Fruit fly (Drosophila melanogaster) whole organism, embryonic: ENCODE results near the gene CG7557.
A peak's percentile ranks its signal among the peaks of the same experiment; 100 is the strongest.

Source experiments
- Ada2b ChIP-seq: fragments of 200-800 bp; sonication (Bioruptor generic); IDR thresholded peaks from 2 replicates; pipeline ENCODE4 v1.3.6; 2022; ENCODE audit warnings: missing biosample characterization, missing genetic modification characterization
- Atf-2 ChIP-seq: fragments of 200-800 bp; sonication (Bioruptor generic); optimal IDR thresholded peaks from 2 replicates; lab custom pipeline; 2016; ENCODE audit warnings: missing biosample characterization, missing genetic modification characterization
- Atf3 ChIP-seq: fragments of 200-800 bp; sonication (Bioruptor generic); optimal IDR thresholded peaks from 3 replicates; lab custom pipeline; 2016; ENCODE audit warnings: missing biosample characterization, missing genetic modification characterization
- C15 ChIP-seq: fragments of 200-800 bp; sonication (Bioruptor generic); IDR thresholded peaks from 3 replicates; pipeline ENCODE4 v1.3.6; 2022; ENCODE audit warnings: missing biosample characterization, missing genetic modification characterization
- CG11247 ChIP-seq: fragments of 200-800 bp; sonication (Bioruptor generic); IDR thresholded peaks from 2 replicates; pipeline ENCODE4 v1.3.6; 2022; ENCODE audit warnings: missing biosample characterization, missing genetic modification characterization
- CG11456 ChIP-seq: fragments of 200-800 bp; sonication (Bioruptor generic); IDR thresholded peaks from 3 replicates; pipeline ENCODE4 v1.3.6; 2022; ENCODE audit warnings: missing biosample characterization, missing genetic modification characterization
- CG12071 ChIP-seq: fragments of 200-800 bp; sonication (Bioruptor generic); optimal IDR thresholded peaks from 3 replicates; lab custom pipeline; 2018; ENCODE audit warnings: missing biosample characterization, mild to moderate bottlenecking, missing genetic modification characterization
- CG12744 ChIP-seq: fragments of 200-800 bp; sonication (Bioruptor generic); optimal IDR thresholded peaks from 2 replicates; lab custom pipeline; 2016; ENCODE audit warnings: missing biosample characterization, missing genetic modification characterization
- CG14860 ChIP-seq: fragments of 200-800 bp; sonication (Bioruptor generic); IDR thresholded peaks from 3 replicates; pipeline ENCODE4 v1.3.6; 2022; ENCODE audit warnings: missing biosample characterization, missing genetic modification characterization; ENCODE audit not compliant: partially characterized antibody
- CG15269 ChIP-seq: fragments of 200-800 bp; sonication (Bioruptor generic); optimal IDR thresholded peaks from 2 replicates; lab custom pipeline; 2018; ENCODE audit warnings: missing biosample characterization, mild to moderate bottlenecking, missing genetic modification characterization, moderate library complexity
- CG1602 ChIP-seq: fragments of 200-800 bp; sonication (Bioruptor generic); optimal IDR thresholded peaks from 3 replicates; lab custom pipeline; 2016; ENCODE audit warnings: missing biosample characterization, missing genetic modification characterization
- CG16815 ChIP-seq: fragments of 200-800 bp; sonication (Bioruptor generic); optimal IDR thresholded peaks from 3 replicates; lab custom pipeline; 2017; ENCODE audit warnings: missing biosample characterization, mild to moderate bottlenecking, missing genetic modification characterization
- CG17328 ChIP-seq: fragments of 200-800 bp; sonication (Bioruptor generic); IDR thresholded peaks from 2 replicates; pipeline ENCODE4 v1.3.6; 2022; ENCODE audit warnings: missing biosample characterization, missing genetic modification characterization
- CG17829 ChIP-seq: fragments of 200-800 bp; optimal IDR thresholded peaks from 2 replicates; lab custom pipeline; 2019; ENCODE audit warnings: missing biosample characterization, mild to moderate bottlenecking, missing genetic modification characterization, moderate library complexity
- CG1792 ChIP-seq: fragments of 200-800 bp; sonication (Bioruptor generic); optimal IDR thresholded peaks from 2 replicates; lab custom pipeline; 2016; ENCODE audit warnings: missing biosample characterization, missing genetic modification characterization
- CG2120 ChIP-seq: fragments of 200-800 bp; sonication (Bioruptor generic); optimal IDR thresholded peaks from 3 replicates; lab custom pipeline; 2016; ENCODE audit warnings: missing biosample characterization, missing genetic modification characterization
- CG2678 ChIP-seq: fragments of 200-800 bp; sonication (Bioruptor generic); optimal IDR thresholded peaks from 3 replicates; lab custom pipeline; 2019; ENCODE audit warnings: missing biosample characterization, mild to moderate bottlenecking, missing genetic modification characterization, moderate library complexity
- CG2712 ChIP-seq: fragments of 200-800 bp; optimal IDR thresholded peaks from 3 replicates; lab custom pipeline; 2019; ENCODE audit warnings: missing biosample characterization, mild to moderate bottlenecking, missing genetic modification characterization, moderate library complexity
- CG30020 ChIP-seq: fragments of 200-800 bp; optimal IDR thresholded peaks from 2 replicates; lab custom pipeline; 2019; ENCODE audit warnings: missing biosample characterization, mild to moderate bottlenecking, missing genetic modification characterization, moderate library complexity
- CG31441 ChIP-seq: fragments of 200-800 bp; sonication (Bioruptor generic); IDR thresholded peaks from 2 replicates; pipeline ENCODE4 v1.3.6; 2022; ENCODE audit warnings: missing biosample characterization, missing genetic modification characterization
- CG32532 ChIP-seq: fragments of 200-800 bp; sonication (Bioruptor generic); IDR thresholded peaks from 2 replicates; pipeline ENCODE4 v1.3.6; 2022; ENCODE audit warnings: missing biosample characterization, missing genetic modification characterization
- CG6272 ChIP-seq: fragments of 200-800 bp; sonication (Bioruptor generic); IDR thresholded peaks from 2 replicates; pipeline ENCODE4 v1.3.6; 2022; ENCODE audit warnings: missing biosample characterization, missing genetic modification characterization
- CG6654 ChIP-seq: fragments of 200-800 bp; sonication (Bioruptor generic); optimal IDR thresholded peaks from 2 replicates; lab custom pipeline; 2017; ENCODE audit warnings: missing biosample characterization, mild to moderate bottlenecking, missing genetic modification characterization
- CG6791 ChIP-seq: fragments of 200-800 bp; sonication (Bioruptor generic); IDR thresholded peaks from 3 replicates; pipeline ENCODE4 v1.3.6; 2022; ENCODE audit warnings: missing biosample characterization, missing genetic modification characterization; ENCODE audit not compliant: partially characterized antibody
- CG8765 ChIP-seq: fragments of 200-800 bp; sonication (Bioruptor generic); IDR thresholded peaks from 2 replicates; pipeline ENCODE4 v1.3.6; 2022; ENCODE audit warnings: missing biosample characterization, missing genetic modification characterization
- CoRest ChIP-seq: fragments of 200-800 bp; sonication (Bioruptor generic); optimal IDR thresholded peaks from 3 replicates; lab custom pipeline; 2018; ENCODE audit warnings: missing biosample characterization, mild to moderate bottlenecking, missing genetic modification characterization, moderate library complexity
- Deaf1 ChIP-seq: fragments of 200-800 bp; optimal IDR thresholded peaks from 3 replicates; lab custom pipeline; 2019; ENCODE audit warnings: missing biosample characterization, mild to moderate bottlenecking, missing genetic modification characterization, moderate library complexity
- Drgx ChIP-seq: fragments of 200-800 bp; sonication (Bioruptor generic); IDR thresholded peaks from 2 replicates; pipeline ENCODE4 v1.3.6; 2022; ENCODE audit warnings: missing biosample characterization, missing genetic modification characterization
- Fer3 ChIP-seq: fragments of 200-800 bp; sonication (Bioruptor generic); optimal IDR thresholded peaks from 2 replicates; lab custom pipeline; 2018; ENCODE audit warnings: missing biosample characterization, mild to moderate bottlenecking, missing genetic modification characterization, moderate library complexity
- H15 ChIP-seq: fragments of 200-800 bp; sonication (Bioruptor generic); IDR thresholded peaks from 3 replicates; pipeline ENCODE4 v1.3.6; 2022; ENCODE audit warnings: missing biosample characterization, missing genetic modification characterization
- HLH54F ChIP-seq: fragments of 200-800 bp; sonication (Bioruptor generic); optimal IDR thresholded peaks from 3 replicates; lab custom pipeline; 2016; ENCODE audit warnings: missing biosample characterization, missing genetic modification characterization
- Hand ChIP-seq: fragments of 200-800 bp; sonication (Bioruptor generic); optimal IDR thresholded peaks from 2 replicates; lab custom pipeline; 2017; ENCODE audit warnings: mild to moderate bottlenecking, missing biosample characterization, missing genetic modification reagents, missing genetic modification characterization
- Lhr ChIP-seq: fragments of 200-800 bp; sonication (Bioruptor generic); optimal IDR thresholded peaks from 3 replicates; lab custom pipeline; 2017; ENCODE audit warnings: mild to moderate bottlenecking, missing biosample characterization, missing genetic modification reagents, missing genetic modification characterization
- MBD-R2 ChIP-seq: fragments of 200-800 bp; sonication (Bioruptor generic); IDR thresholded peaks from 2 replicates; pipeline ENCODE4 v1.3.6; 2022; ENCODE audit warnings: missing biosample characterization, missing genetic modification characterization
- MTF-1 ChIP-seq: fragments of 200-800 bp; sonication (Bioruptor generic); optimal IDR thresholded peaks from 2 replicates; lab custom pipeline; 2018; ENCODE audit warnings: missing biosample characterization, mild to moderate bottlenecking, missing genetic modification characterization, borderline replicate concordance
- Mes4 ChIP-seq: fragments of 200-800 bp; sonication (Bioruptor generic); optimal IDR thresholded peaks from 2 replicates; lab custom pipeline; 2016; ENCODE audit warnings: missing biosample characterization, missing genetic modification characterization
- Opbp ChIP-seq: fragments of 200-800 bp; sonication (Bioruptor generic); IDR thresholded peaks from 3 replicates; pipeline ENCODE4 v1.3.6; 2022; ENCODE audit warnings: missing biosample characterization, missing genetic modification characterization; ENCODE audit not compliant: partially characterized antibody
- Sry-β ChIP-seq: fragments of 200-800 bp; sonication (Bioruptor generic); optimal IDR thresholded peaks from 2 replicates; lab custom pipeline; 2018; ENCODE audit warnings: missing biosample characterization, mild to moderate bottlenecking, missing genetic modification characterization, moderate library complexity
- Stat92E ChIP-seq, 3 experiments: fragments of >200 bp in 2 of 3; fragments of 200-800 bp in 1 of 3; sonication (Bioruptor generic) in 1 of 3; optimal IDR thresholded peaks; 2 replicates each; lab custom pipeline; 2017 to 2019; ENCODE audit warnings: missing biosample characterization in 3 of 3, missing genetic modification characterization in 3 of 3, mild to moderate bottlenecking in 1 of 3, moderate library complexity in 1 of 3
- Xbp1 ChIP-seq: fragments of 200-800 bp; sonication (Bioruptor generic); optimal IDR thresholded peaks from 3 replicates; lab custom pipeline; 2016; ENCODE audit warnings: missing biosample characterization, mild to moderate bottlenecking, missing genetic modification characterization
- chm ChIP-seq: fragments of 200-800 bp; sonication (Bioruptor generic); IDR thresholded peaks from 2 replicates; pipeline ENCODE4 v1.3.6; 2022; ENCODE audit warnings: missing biosample characterization, missing genetic modification characterization
- exex ChIP-seq: fragments of 200-800 bp; sonication (Bioruptor generic); optimal IDR thresholded peaks from 4 replicates; lab custom pipeline; 2018; ENCODE audit warnings: missing biosample characterization, mild to moderate bottlenecking, missing genetic modification characterization, moderate library complexity
- gsb-n ChIP-seq: fragments of 200-800 bp; sonication (Bioruptor generic); optimal IDR thresholded peaks from 3 replicates; lab custom pipeline; 2018; ENCODE audit warnings: missing biosample characterization, mild to moderate bottlenecking, missing genetic modification characterization
- mam ChIP-seq: fragments of 200-800 bp; sonication (Bioruptor generic); optimal IDR thresholded peaks from 3 replicates; lab custom pipeline; 2016; ENCODE audit warnings: missing biosample characterization, missing genetic modification characterization
- otp ChIP-seq: fragments of 200-800 bp; sonication (Bioruptor generic); IDR thresholded peaks from 3 replicates; pipeline ENCODE4, ENCODE4 v1.3.6; 2022; ENCODE audit warnings: missing biosample characterization, missing genetic modification characterization
- pb ChIP-seq: fragments of 200-800 bp; sonication (Bioruptor generic); optimal IDR thresholded peaks from 3 replicates; lab custom pipeline; 2016; ENCODE audit warnings: missing biosample characterization, missing genetic modification characterization
- pho ChIP-seq: fragments of 200-800 bp; sonication (Bioruptor generic); optimal IDR thresholded peaks from 2 replicates; lab custom pipeline; 2016; ENCODE audit warnings: missing biosample characterization, missing genetic modification characterization
- ranshi ChIP-seq: fragments of 200-800 bp; sonication (Bioruptor generic); IDR thresholded peaks from 2 replicates; pipeline ENCODE4 v1.3.6; 2022; ENCODE audit warnings: missing biosample characterization, missing genetic modification characterization
- sens-2 ChIP-seq: fragments of 200-800 bp; sonication (Bioruptor generic); IDR thresholded peaks from 2 replicates; pipeline ENCODE4 v1.3.6; 2022; ENCODE audit warnings: missing biosample characterization, missing genetic modification characterization
- toy ChIP-seq: fragments of 200-800 bp; sonication (Bioruptor generic); IDR thresholded peaks from 2 replicates; pipeline ENCODE4 v1.3.6; 2022; ENCODE audit warnings: missing biosample characterization, missing genetic modification characterization
- tup ChIP-seq: fragments of 200-800 bp; sonication (Bioruptor generic); optimal IDR thresholded peaks from 2 replicates; lab custom pipeline; 2016; ENCODE audit warnings: missing biosample characterization, mild to moderate bottlenecking, missing genetic modification characterization, moderate library complexity
- vfl ChIP-seq: fragments of 200-800 bp; sonication (Bioruptor generic); optimal IDR thresholded peaks from 2 replicates; lab custom pipeline; 2016; ENCODE audit warnings: missing biosample characterization, missing genetic modification characterization

CG7557 gene

DNA sequence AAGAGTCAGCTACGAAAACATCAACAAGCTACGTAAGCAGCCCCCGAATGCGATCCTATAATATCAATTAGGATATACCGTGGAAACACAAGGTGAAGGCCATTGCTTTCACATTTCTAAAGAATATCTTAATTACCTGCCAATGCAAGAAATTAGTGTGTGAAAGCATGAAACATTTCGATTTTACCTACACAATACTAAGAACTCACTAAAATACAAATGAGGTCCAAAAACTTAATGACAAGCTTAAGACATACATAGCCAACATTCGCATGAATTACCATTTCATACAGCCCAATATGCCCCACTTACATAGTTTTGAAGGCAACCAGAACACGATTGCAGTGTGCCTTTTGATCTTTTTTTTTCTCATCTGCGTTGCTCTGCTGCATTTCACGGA, 15.3 kb upstream of the CG7557 start (continued):
- TF ChIP-seq C15 (GFP tag; lab: Robert Waterston, UW) (no peak), Atf-2 (GFP tag; lab: Kevin White, UChicago) (peak; percentile 11), Hand (no peak), CG12071 (no peak), gsb-n (tag; lab: Kevin White, UChicago) (no peak), otp (GFP tag; lab: Robert Waterston, UW) (0 out of 3 replicates have a peak, but pooled peaks have one; percentile 21), CG8765 (no peak), Xbp1 (GFP tag; lab: Kevin White, UChicago) (peak; percentile 36), Stat92E (GFP tag; optimal IDR thresholded peaks at IDR 0.05; lab: Kevin White, UChicago) (no peak), MBD-R2 (GFP tag; lab: Robert Waterston, UW) (no peak), CG15269 (peak; percentile 24), MTF-1 (GFP tag; lab: Kevin White, UChicago) (no peak), tup (no peak), chm (GFP tag; lab: Robert Waterston, UW) (no peak), CG1792 (GFP tag; lab: Kevin White, UChicago) (no peak), CG1602 (GFP tag; lab: Kevin White, UChicago) (peak; percentile 16), CG11247 (GFP tag; lab: Robert Waterston, UW) (no peak), CG12744 (GFP tag; lab: Kevin White, UChicago) (no peak), CG6791 (no peak), Opbp (GFP tag; lab: Robert Waterston, UW) (no peak), ranshi (GFP tag; lab: Robert Waterston, UW) (no peak), Fer3 (tag; lab: Kevin White, UChicago) (no peak), mam (GFP tag; lab: Kevin White, UChicago) (no peak), Deaf1 (tag; lab: Kevin White, UChicago) (no peak), CG30020 (no peak), CG2678 (tag; lab: Kevin White, UChicago) (no peak), CG6272 (no peak), CG16815 (GFP tag; lab: Kevin White, UChicago) (peak; percentile 10), CG32532 (GFP tag; lab: Robert Waterston, UW) (no peak), CG31441 (GFP tag; lab: Robert Waterston, UW) (peak; percentile 57), CG11456 (GFP tag; lab: Robert Waterston, UW) (no peak), CG2120 (GFP tag; lab: Kevin White, UChicago) (no peak), CoRest (tag; lab: Kevin White, UChicago) (peak; percentile 65), H15 (GFP tag; lab: Robert Waterston, UW) (peak; percentile 28; the same call in 1 of the 3 replicates), Drgx (no peak; the same call in 1 of the 2 replicates), Mes4 (GFP tag; lab: Kevin White, UChicago) (peak; percentile 26), pb (no peak), Lhr (GFP tag; lab: Kevin White, UChicago) (peak; percentile 1), Sry-β (GFP tag; lab: Kevin White, UChicago) (no peak), Atf3 (GFP tag; lab: Kevin White, UChicago) (no peak), CG6654 (GFP tag; lab: Kevin White, UChicago) (no peak), CG14860 (GFP tag; lab: Robert Waterston, UW) (no peak), toy (GFP tag; lab: Robert Waterston, UW) (no peak), Ada2b (GFP tag; lab: Robert Waterston, UW) (no peak), CG17829 (peak; percentile 35), exex (no peak), vfl (no peak), pho (GFP tag; lab: Kevin White, UChicago) (no peak), CG17328 (GFP tag; lab: Robert Waterston, UW) (0 out of 2 replicates have a peak, but pooled peaks have one; percentile 18), CG2712 (peak; percentile 48), sens-2 (GFP tag; lab: Robert Waterston, UW) (no peak), HLH54F (GFP tag; lab: Kevin White, UChicago) (peak; percentile 49)
